Worm (Caenorhabditis elegans) whole organism, late embryonic: Measurements from ENCODE around the gene F01D5.6.

Experiments
- ahr-1 ChIP-seq: sonication (generic microtip); optimal IDR thresholded peaks from 2 replicates; lab custom pipeline; 2016; ENCODE audit warnings: missing genetic modification characterization, missing compliant biosample characterization
- ceh-14 ChIP-seq: sonication (generic microtip); optimal IDR thresholded peaks from 2 replicates; lab custom pipeline; 2016; ENCODE audit warnings: missing genotype, missing genetic modification characterization, missing compliant biosample characterization
- ceh-19 ChIP-seq: fragments of 200-800 bp; sonication (Bioruptor generic); optimal IDR thresholded peaks from 2 replicates; lab custom pipeline; 2018; ENCODE audit warnings: mild to moderate bottlenecking, missing genetic modification characterization, missing compliant biosample characterization
- sdc-2 ChIP-seq: sonication (generic microtip); optimal IDR thresholded peaks from 2 replicates; lab custom pipeline; 2016; ENCODE audit warnings: missing genotype, missing genetic modification characterization, missing compliant biosample characterization

DNA sequence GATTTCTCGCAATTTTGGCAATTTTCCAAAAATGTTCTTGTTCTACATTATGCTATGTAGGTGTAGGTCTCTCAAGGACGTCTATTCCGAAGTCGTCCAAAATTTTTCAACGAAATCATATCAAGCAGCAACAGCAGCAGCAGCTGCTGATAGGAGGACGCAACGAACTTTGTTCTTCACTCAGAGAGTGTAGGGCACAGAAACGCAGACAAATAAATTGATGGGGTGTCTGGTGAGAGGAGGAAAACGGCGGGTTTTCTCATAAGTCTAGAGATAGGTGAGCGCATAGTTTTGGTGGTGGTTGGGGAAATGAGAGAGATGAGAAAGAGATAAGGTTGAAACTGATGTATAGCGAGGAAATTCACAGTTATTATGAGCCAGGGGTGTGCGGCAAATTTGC lies 42.8 kb downstream of the F01D5.6 start:
- TF ChIP-seq ceh-19 (GFP tag; lab: Kevin White, UChicago) (no peak), ceh-14 (tag; lab: Kevin White, UChicago) (no peak), sdc-2 (tag; lab: Kevin White, UChicago) (no peak), ahr-1 (no peak)
